Worm (Caenorhabditis elegans): ENCODE results near the gene pygl-1.

pygl-1 gene

DNA sequence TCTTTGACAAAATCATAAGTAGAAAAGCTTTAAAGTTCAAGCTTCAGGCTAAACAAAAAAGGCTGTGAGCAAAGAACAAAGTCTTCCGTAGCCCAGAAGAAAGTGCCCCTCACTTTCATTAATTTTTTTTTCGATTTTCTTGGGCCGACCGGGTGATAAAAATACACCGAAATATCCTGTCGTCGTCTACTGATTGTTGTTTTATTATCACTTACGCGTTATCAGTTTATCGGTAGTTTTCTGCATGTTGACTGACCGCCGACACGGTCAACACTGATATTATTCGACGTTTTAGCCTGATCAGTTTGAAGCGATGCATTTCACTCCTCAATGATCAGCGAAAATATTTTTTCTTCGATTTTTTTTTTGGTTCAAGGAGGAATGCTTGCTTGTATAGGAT is 1.6 kb downstream of the pygl-1 start:
- TF ChIP-seq mml-1 (tag; optimal IDR thresholded peaks at IDR 0.05) (no peak), elt-2 (tag; optimal IDR thresholded peaks at IDR 0.05) (peak; percentile 76), pha-4 (tag; optimal IDR thresholded peaks at IDR 0.05) (peak; percentile 2), pqm-1 (tag; optimal IDR thresholded peaks at IDR 0.05) (peak; percentile 60), lin-39 (tag; optimal IDR thresholded peaks at IDR 0.05) (no peak)

DNA sequence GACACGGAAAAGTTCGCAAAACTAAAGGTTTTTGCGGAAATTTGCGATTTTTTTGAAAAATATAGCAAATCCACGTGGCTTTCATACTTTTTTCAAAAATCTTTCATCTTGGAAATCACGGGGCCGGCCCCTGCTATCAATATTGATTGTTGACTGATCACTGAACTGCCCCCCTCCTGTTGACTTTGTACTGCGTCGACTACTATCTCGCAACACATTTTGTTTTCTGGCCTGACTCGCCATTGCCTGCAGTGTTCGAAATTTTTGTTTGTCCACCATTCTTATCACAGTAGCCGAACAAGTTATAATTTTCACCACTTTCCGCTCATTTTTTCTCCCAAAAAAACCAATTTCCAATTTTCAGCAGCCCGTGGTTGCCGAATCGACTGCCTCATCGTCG is 2.2 kb downstream of the pygl-1 start:
- TF ChIP-seq nhr-28 (tag; optimal IDR thresholded peaks at IDR 0.05): no peak
- TF ChIP-seq fkh-2 (tag; optimal IDR thresholded peaks at IDR 0.05): no peak
- TF ChIP-seq pha-4 (tag; optimal IDR thresholded peaks at IDR 0.05): peak; percentile 66

DNA sequence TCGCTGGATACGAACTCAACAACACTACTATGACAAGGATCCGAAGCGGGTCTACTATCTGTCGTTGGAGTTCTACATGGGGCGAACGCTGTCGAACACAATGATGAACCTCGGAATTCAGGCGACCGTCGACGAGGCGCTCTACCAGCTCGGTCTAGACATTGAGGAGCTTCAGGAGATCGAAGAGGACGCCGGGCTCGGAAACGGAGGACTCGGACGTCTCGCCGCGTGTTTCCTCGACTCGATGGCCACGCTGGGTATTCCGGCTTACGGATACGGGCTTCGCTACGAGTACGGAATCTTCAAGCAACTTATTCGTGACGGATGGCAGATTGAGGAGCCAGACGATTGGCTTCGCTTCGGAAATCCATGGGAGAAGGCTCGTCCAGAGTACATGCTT is 2.8 kb downstream of the pygl-1 start:
- TF ChIP-seq ceh-28 (tag; optimal IDR thresholded peaks at IDR 0.05) (no peak), lin-15B (tag; optimal IDR thresholded peaks at IDR 0.05) (no peak), fkh-10 (GFP tag; optimal IDR thresholded peaks at IDR 0.05) (no peak), egl-5 (tag; optimal IDR thresholded peaks at IDR 0.05) (no peak), elt-2 (tag; optimal IDR thresholded peaks at IDR 0.05) (no peak), skn-1 (tag; optimal IDR thresholded peaks at IDR 0.05) (no peak), elt-1 (tag; optimal IDR thresholded peaks at IDR 0.05) (no peak), daf-12 (tag; optimal IDR thresholded peaks at IDR 0.05) (no peak), nhr-28 (tag; optimal IDR thresholded peaks at IDR 0.05) (no peak), fos-1 (tag; optimal IDR thresholded peaks at IDR 0.05) (no peak), ztf-4 (tag; optimal IDR thresholded peaks at IDR 0.05) (no peak)

DNA sequence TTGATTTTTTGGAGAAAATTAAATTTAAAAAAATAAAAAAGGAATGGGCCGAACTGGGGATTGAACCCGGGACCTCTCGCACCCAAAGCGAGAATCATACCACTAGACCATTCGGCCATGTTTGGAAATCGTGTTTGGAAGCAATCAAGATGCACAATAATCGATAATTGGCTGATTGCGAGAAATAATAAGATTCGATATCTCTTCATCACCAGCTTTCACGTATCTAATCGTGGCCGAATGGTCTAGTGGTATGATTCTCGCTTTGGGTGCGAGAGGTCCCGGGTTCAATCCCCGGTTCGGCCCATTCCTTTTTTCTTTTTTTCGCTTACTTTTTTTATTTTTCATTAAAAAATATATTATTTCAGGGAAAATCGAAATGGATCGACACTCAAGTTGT is 3.3 kb downstream of the pygl-1 start:
- TF ChIP-seq pqm-1 (tag; optimal IDR thresholded peaks at IDR 0.05) (no peak), egl-5 (tag; optimal IDR thresholded peaks at IDR 0.05) (no peak), elt-2 (tag; optimal IDR thresholded peaks at IDR 0.05) (peak; percentile 6), nhr-28 (tag; optimal IDR thresholded peaks at IDR 0.05) (no peak), nfya-1 (tag; optimal IDR thresholded peaks at IDR 0.05; ENCODE audit: insufficient read depth) (peak; percentile 34), nhr-237 (tag; optimal IDR thresholded peaks at IDR 0.05) (no peak), elt-3 (tag; optimal IDR thresholded peaks at IDR 0.05) (no peak), fos-1 (tag; optimal IDR thresholded peaks at IDR 0.05) (no peak), ztf-4 (tag; optimal IDR thresholded peaks at IDR 0.05) (no peak), ceh-28 (tag; optimal IDR thresholded peaks at IDR 0.05) (no peak), nhr-43 (tag; optimal IDR thresholded peaks at IDR 0.05; ENCODE audit: poor library complexity, severe bottlenecking) (peak; percentile 60)

DNA sequence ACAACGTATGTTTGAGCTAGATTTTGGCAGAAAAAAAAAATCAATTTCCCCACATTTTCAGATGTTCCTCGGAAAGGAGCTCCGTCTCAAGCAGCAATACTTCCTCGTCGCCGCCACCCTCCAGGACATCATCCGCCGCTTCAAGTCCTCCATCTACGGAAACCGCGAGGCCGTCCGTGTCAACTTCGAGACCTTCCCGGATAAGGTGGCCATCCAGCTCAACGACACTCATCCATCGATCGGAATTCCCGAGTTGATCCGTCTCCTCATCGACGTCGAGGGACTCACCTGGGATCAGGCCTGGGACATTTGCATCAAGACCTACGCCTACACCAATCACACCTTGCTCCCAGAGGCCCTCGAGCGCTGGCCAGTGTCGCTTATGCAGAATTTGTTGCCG is 3.8 kb downstream of the pygl-1 start:
- TF ChIP-seq skn-1 (tag; optimal IDR thresholded peaks at IDR 0.05) (no peak), fkh-2 (tag; optimal IDR thresholded peaks at IDR 0.05) (no peak), nhr-11 (tag; optimal IDR thresholded peaks at IDR 0.05) (no peak), eor-1 (tag; optimal IDR thresholded peaks at IDR 0.05) (no peak), aly-2 (tag; optimal IDR thresholded peaks at IDR 0.05) (no peak), egl-27 (tag; optimal IDR thresholded peaks at IDR 0.05) (no peak), snpc-4 (tag; optimal IDR thresholded peaks at IDR 0.05) (no peak), ztf-11 (tag; optimal IDR thresholded peaks at IDR 0.05) (no peak), lsy-12 (tag; optimal IDR thresholded peaks at IDR 0.05) (no peak), ceh-16 (tag; optimal IDR thresholded peaks at IDR 0.05) (no peak)

DNA sequence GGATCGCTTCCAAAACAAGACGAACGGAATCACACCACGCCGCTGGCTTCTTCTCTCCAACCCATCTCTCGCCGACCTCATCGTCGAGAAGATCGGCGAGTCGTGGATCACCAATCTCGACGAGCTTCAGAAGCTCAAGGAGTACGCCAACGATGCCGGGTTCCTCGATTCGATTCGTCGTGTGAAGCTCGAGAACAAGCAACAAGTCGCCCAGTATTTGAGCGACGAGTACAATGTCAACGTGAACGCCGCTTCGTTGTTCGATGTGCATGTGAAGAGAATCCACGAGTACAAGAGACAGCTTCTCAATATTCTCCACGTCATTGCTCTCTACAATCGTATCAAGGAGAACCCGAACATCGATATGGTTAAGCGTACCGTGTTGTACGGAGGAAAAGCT is 4.8 kb downstream of the pygl-1 start:
- TF ChIP-seq egl-27 (tag; optimal IDR thresholded peaks at IDR 0.05) (no peak), jun-1 (tag; optimal IDR thresholded peaks at IDR 0.05) (no peak), eor-1 (tag; optimal IDR thresholded peaks at IDR 0.05) (no peak), fkh-10 (GFP tag; optimal IDR thresholded peaks at IDR 0.05) (no peak), ceh-16 (tag; optimal IDR thresholded peaks at IDR 0.05) (no peak), nhr-23 (tag; optimal IDR thresholded peaks at IDR 0.05) (no peak), nhr-76 (tag; optimal IDR thresholded peaks at IDR 0.05) (no peak), ztf-4 (tag; optimal IDR thresholded peaks at IDR 0.05) (no peak), aly-2 (tag; optimal IDR thresholded peaks at IDR 0.05) (no peak), fos-1 (tag; optimal IDR thresholded peaks at IDR 0.05) (no peak), mml-1 (tag; optimal IDR thresholded peaks at IDR 0.05) (no peak), mdl-1 (tag; optimal IDR thresholded peaks at IDR 0.05) (no peak), skn-1 (tag; optimal IDR thresholded peaks at IDR 0.05) (no peak), elt-1 (tag; optimal IDR thresholded peaks at IDR 0.05) (no peak), unc-39 (tag; optimal IDR thresholded peaks at IDR 0.05) (no peak), ceh-82 (tag; optimal IDR thresholded peaks at IDR 0.05) (no peak), lsy-12 (tag; optimal IDR thresholded peaks at IDR 0.05) (no peak), snpc-4 (tag; optimal IDR thresholded peaks at IDR 0.05) (no peak), ztf-11 (tag; optimal IDR thresholded peaks at IDR 0.05) (no peak)
